Fruit fly (Drosophila melanogaster) whole organism, embryonic: Measurements from ENCODE around the gene GlcAT-P.

ENCODE experiments used
- CG12236 ChIP-seq: fragments of 200-800 bp; sonication (Bioruptor generic); optimal IDR thresholded peaks from 2 replicates; lab custom pipeline; 2016; ENCODE audit warnings: missing biosample characterization, missing genetic modification characterization
- CG12744 ChIP-seq: fragments of 200-800 bp; sonication (Bioruptor generic); optimal IDR thresholded peaks from 2 replicates; lab custom pipeline; 2016; ENCODE audit warnings: missing biosample characterization, missing genetic modification characterization
- CG13775 ChIP-seq: fragments of 200-800 bp; sonication (Bioruptor generic); optimal IDR thresholded peaks from 3 replicates; lab custom pipeline; 2017; ENCODE audit warnings: missing biosample characterization, mild to moderate bottlenecking, missing genetic modification characterization
- CG17328 ChIP-seq: fragments of 200-800 bp; sonication (Bioruptor generic); IDR thresholded peaks from 2 replicates; pipeline ENCODE4 v1.3.6; 2022; ENCODE audit warnings: missing biosample characterization, missing genetic modification characterization
- CG31441 ChIP-seq: fragments of 200-800 bp; sonication (Bioruptor generic); IDR thresholded peaks from 2 replicates; pipeline ENCODE4 v1.3.6; 2022; ENCODE audit warnings: missing biosample characterization, missing genetic modification characterization
- CG3726 ChIP-seq: fragments of 200-800 bp; sonication (Bioruptor generic); IDR thresholded peaks from 3 replicates; pipeline ENCODE4, ENCODE4 v1.3.6; 2022; ENCODE audit warnings: missing biosample characterization, missing genetic modification characterization
- CG8478 ChIP-seq: fragments of >200 bp; optimal IDR thresholded peaks from 2 replicates; lab custom pipeline; 2018
- en ChIP-seq: fragments of 200-800 bp; sonication (Bioruptor generic); optimal IDR thresholded peaks from 2 replicates; lab custom pipeline; 2016; ENCODE audit warnings: missing biosample characterization, missing genetic modification characterization
- fd3F ChIP-seq: fragments of 200-800 bp; sonication (Bioruptor generic); optimal IDR thresholded peaks from 2 replicates; lab custom pipeline; 2018; ENCODE audit warnings: missing biosample characterization, mild to moderate bottlenecking, missing genetic modification characterization, moderate library complexity
- gcm ChIP-seq: fragments of 200-800 bp; sonication (Bioruptor generic); optimal IDR thresholded peaks from 2 replicates; lab custom pipeline; 2019; ENCODE audit warnings: missing biosample characterization, mild to moderate bottlenecking, missing genetic modification characterization, moderate library complexity

dm6 chr3L:11239191-11239641 lies 41.9 kb upstream of the GlcAT-P start:
- TF ChIP-seq gcm (GFP tag; lab: Kevin White, UChicago) (no peak), CG13775 (GFP tag; lab: Kevin White, UChicago) (no peak), CG12236 (no peak), CG3726 (GFP tag; lab: Robert Waterston, UW) (no peak), CG8478 (no peak), CG17328 (no peak), CG31441 (GFP tag; lab: Robert Waterston, UW) (no peak), fd3F (GFP tag; lab: Kevin White, UChicago) (no peak), en (GFP tag; lab: Kevin White, UChicago) (no peak), CG12744 (GFP tag; lab: Kevin White, UChicago) (no peak)
